Worm (Caenorhabditis elegans): ENCODE measurements around the gene cpsf-4.

The cpsf-4 gene

ce11 chrIV:12120536-12120935 is 27.3 kb upstream of the cpsf-4 start:
- TF ChIP-seq him-1 (tag; optimal IDR thresholded peaks at IDR 0.05) (no peak), dao-5 (tag; optimal IDR thresholded peaks at IDR 0.05) (no peak), W03F9.2 (tag; optimal IDR thresholded peaks at IDR 0.05) (no peak)

ce11 chrIV:12114498-12114897 is 21.3 kb upstream of the cpsf-4 start:
- TF ChIP-seq dao-5 (tag; optimal IDR thresholded peaks at IDR 0.05) = no peak
- TF ChIP-seq him-1 (tag; optimal IDR thresholded peaks at IDR 0.05) = no peak
- TF ChIP-seq W03F9.2 (tag; optimal IDR thresholded peaks at IDR 0.05) = no peak

ce11 chrIV:12113056-12113455 is 19.8 kb upstream of the cpsf-4 start:
- TF ChIP-seq dao-5 (tag; optimal IDR thresholded peaks at IDR 0.05) (no peak), W03F9.2 (tag; optimal IDR thresholded peaks at IDR 0.05) (no peak), him-1 (tag; optimal IDR thresholded peaks at IDR 0.05) (no peak)

ce11 chrIV:12111477-12111876 is 18.2 kb upstream of the cpsf-4 start, which contains the start of gene dlc-2:
Gene dlc-2, minus strand, starts transcription at chrIV:12111577.
- TF ChIP-seq him-1 (tag; optimal IDR thresholded peaks at IDR 0.05) = no peak
- TF ChIP-seq dao-5 (tag; optimal IDR thresholded peaks at IDR 0.05) = no peak
- no peak for TF ChIP-seq W03F9.2 (tag; optimal IDR thresholded peaks at IDR 0.05)

ce11 chrIV:12110339-12110738 is 17.1 kb upstream of the cpsf-4 start, which contains the start of gene col-129:
Gene col-129, minus strand, starts transcription at chrIV:12110439.
- TF ChIP-seq W03F9.2 (tag; optimal IDR thresholded peaks at IDR 0.05) (no peak), dao-5 (tag; optimal IDR thresholded peaks at IDR 0.05) (no peak), him-1 (tag; optimal IDR thresholded peaks at IDR 0.05) (no peak)

ce11 chrIV:12109743-12110142 is 16.5 kb upstream of the cpsf-4 start:
- TF ChIP-seq dao-5 (tag; optimal IDR thresholded peaks at IDR 0.05) = no peak
- TF ChIP-seq him-1 (tag; optimal IDR thresholded peaks at IDR 0.05) = no peak
- TF ChIP-seq W03F9.2 (tag; optimal IDR thresholded peaks at IDR 0.05) = no peak

- TF ChIP-seq him-1 (tag; optimal IDR thresholded peaks at IDR 0.05) = no peak
- TF ChIP-seq dao-5 (tag; optimal IDR thresholded peaks at IDR 0.05) = no peak
- TF ChIP-seq W03F9.2 (tag; optimal IDR thresholded peaks at IDR 0.05) = no peak
Measured at ce11 chrIV:12108984-12109657, 15.9 kb upstream of the cpsf-4 start.

- TF ChIP-seq W03F9.2 (tag; optimal IDR thresholded peaks at IDR 0.05) = no peak
- no peak for TF ChIP-seq him-1 (tag; optimal IDR thresholded peaks at IDR 0.05)
- TF ChIP-seq dao-5 (tag; optimal IDR thresholded peaks at IDR 0.05) = no peak
Measured at ce11 chrIV:12105558-12105957, 12.3 kb upstream of the cpsf-4 start, which contains the start of gene M18.3. Gene M18.3, plus strand, starts transcription at chrIV:12105858.

ce11 chrIV:12096479-12096878 is 3.2 kb upstream of the cpsf-4 start, which contains the start of gene mon-2:
Gene mon-2, plus strand, starts transcription at chrIV:12096779.
- TF ChIP-seq dao-5 (tag; optimal IDR thresholded peaks at IDR 0.05) = no peak
- no peak for TF ChIP-seq W03F9.2 (tag; optimal IDR thresholded peaks at IDR 0.05)
- TF ChIP-seq him-1 (tag; optimal IDR thresholded peaks at IDR 0.05) = no peak

ce11 chrIV:12093819-12094218 is 574 bp upstream of the cpsf-4 start, which contains the start of gene F11A10.5:
Gene F11A10.5, plus strand, starts transcription at chrIV:12094119.
- no peak for TF ChIP-seq dao-5 (tag; optimal IDR thresholded peaks at IDR 0.05)
- TF ChIP-seq him-1 (tag; optimal IDR thresholded peaks at IDR 0.05) = no peak
- no peak for TF ChIP-seq W03F9.2 (tag; optimal IDR thresholded peaks at IDR 0.05)

ce11 chrIV:12092113-12092512 is 1.1 kb downstream of the cpsf-4 start, which contains the start of gene mig-32:
Gene mig-32, minus strand, starts transcription at chrIV:12092213.
- TF ChIP-seq dao-5 (tag; optimal IDR thresholded peaks at IDR 0.05) (no peak), him-1 (tag; optimal IDR thresholded peaks at IDR 0.05) (no peak), W03F9.2 (tag; optimal IDR thresholded peaks at IDR 0.05) (no peak)

ce11 chrIV:12089551-12089950 is 3.7 kb downstream of the cpsf-4 start, which contains the start of gene F11A10.6:
Gene F11A10.6, minus strand, starts transcription at chrIV:12089651.
- TF ChIP-seq W03F9.2 (tag; optimal IDR thresholded peaks at IDR 0.05) (no peak), him-1 (tag; optimal IDR thresholded peaks at IDR 0.05) (no peak), dao-5 (tag; optimal IDR thresholded peaks at IDR 0.05) (no peak)

- TF ChIP-seq dao-5 (tag; optimal IDR thresholded peaks at IDR 0.05) = no peak
- no peak for TF ChIP-seq W03F9.2 (tag; optimal IDR thresholded peaks at IDR 0.05)
- no peak for TF ChIP-seq him-1 (tag; optimal IDR thresholded peaks at IDR 0.05)
Measured at ce11 chrIV:12088898-12089297, 4.3 kb downstream of the cpsf-4 start.

ce11 chrIV:12086498-12086897 is 6.7 kb downstream of the cpsf-4 start:
- TF ChIP-seq W03F9.2 (tag; optimal IDR thresholded peaks at IDR 0.05) = peak; percentile 12
- peak; percentile 36 for TF ChIP-seq him-1 (tag; optimal IDR thresholded peaks at IDR 0.05)
- TF ChIP-seq dao-5 (tag; optimal IDR thresholded peaks at IDR 0.05) = peak; percentile 70
